Worm (Caenorhabditis elegans) whole organism, L1 larva: ENCODE data around the gene rpl-32.
A peak's percentile ranks its signal among the peaks of the same experiment; 100 is the strongest.

Experiments
- C04F5.9 ChIP-seq: sonication (generic microtip); optimal IDR thresholded peaks from 2 replicates; lab custom pipeline; 2016; ENCODE audit warnings: missing genetic modification characterization, missing compliant biosample characterization
- C16A3.4 ChIP-seq: fragments of 150-350 bp; optimal IDR thresholded peaks from 2 replicates; lab custom pipeline; 2014; ENCODE audit warnings: missing biosample characterization, missing genetic modification characterization
- blmp-1 ChIP-seq: fragments of 150-350 bp; optimal IDR thresholded peaks from 2 replicates; lab custom pipeline; 2014; ENCODE audit warnings: missing biosample characterization, missing genetic modification characterization
- ceh-82 ChIP-seq, 3 experiments: fragments of 150-350 bp in 1 of 3; sonication (generic microtip) in 2 of 3; optimal IDR thresholded peaks; 2 replicates each; lab custom pipeline; 2014 to 2017; ENCODE audit warnings: missing biosample characterization in 3 of 3, missing genetic modification characterization in 3 of 3
- dpl-1 ChIP-seq, 3 experiments: fragments of 150-350 bp in 2 of 3; sonication (generic microtip) in 1 of 3; optimal IDR thresholded peaks; 2 replicates each; lab custom pipeline; 2014 to 2017; ENCODE audit warnings: missing biosample characterization in 3 of 3, missing genetic modification characterization in 3 of 3, missing genetic modification reagents in 3 of 3
- dsc-1 ChIP-seq: sonication (generic microtip); optimal IDR thresholded peaks from 2 replicates; lab custom pipeline; 2016; ENCODE audit warnings: mild to moderate bottlenecking, missing genetic modification characterization, missing compliant biosample characterization
- efl-1 ChIP-seq, 4 experiments: fragments of 150-350 bp; optimal IDR thresholded peaks in 3 of 4; peaks in 1 of 4; 1 replicate in 1 of 4; 2 replicates in 3 of 4; lab custom pipeline; 2014; ENCODE audit warnings: missing biosample characterization in 2 of 4, missing genetic modification characterization in 2 of 4, missing genetic modification reagents in 2 of 4
- egl-13 ChIP-seq: sonication (generic microtip); optimal IDR thresholded peaks from 2 replicates; lab custom pipeline; 2016; ENCODE audit warnings: missing genotype, missing genetic modification reagents, missing genetic modification characterization, missing compliant biosample characterization
- elt-2 ChIP-seq: sonication (generic microtip); optimal IDR thresholded peaks from 2 replicates; lab custom pipeline; 2016; ENCODE audit warnings: missing genetic modification characterization, mild to moderate bottlenecking, inconsistent platforms, missing compliant biosample characterization, missing genetic modification reagents
- elt-3 ChIP-seq, 6 experiments: fragments of 150-350 bp in 1 of 6; sonication (generic microtip); optimal IDR thresholded peaks; 2 replicates each; lab custom pipeline; 2017 to 2018; ENCODE audit warnings: missing biosample characterization in 6 of 6, missing genetic modification characterization in 6 of 6, inconsistent platforms in 1 of 6
- fkh-8 ChIP-seq: sonication (generic microtip); optimal IDR thresholded peaks from 2 replicates; lab custom pipeline; 2016; ENCODE audit warnings: mild to moderate bottlenecking, missing genetic modification characterization, missing compliant biosample characterization
- grh-1 ChIP-seq: fragments of 200-800 bp; sonication (Bioruptor generic); IDR thresholded peaks from 2 replicates; pipeline ENCODE4 v1.3.6; 2022; ENCODE audit warnings: missing genetic modification reagents, missing genetic modification characterization, missing compliant biosample characterization
- hlh-4 ChIP-seq: sonication (generic microtip); optimal IDR thresholded peaks from 2 replicates; lab custom pipeline; 2016; ENCODE audit warnings: mild to moderate bottlenecking, missing genetic modification characterization, missing compliant biosample characterization
- hpl-2 ChIP-seq: fragments of 150-350 bp; optimal IDR thresholded peaks from 2 replicates; lab custom pipeline; 2014; ENCODE audit warnings: missing biosample characterization, missing genetic modification reagents, missing genetic modification characterization
- lin-13 ChIP-seq: fragments of 150-350 bp; optimal IDR thresholded peaks from 2 replicates; lab custom pipeline; 2014; ENCODE audit warnings: missing biosample characterization, missing genetic modification reagents, missing genetic modification characterization
- lin-14 ChIP-seq: fragments of 200-800 bp; sonication (Bioruptor generic); optimal IDR thresholded peaks from 2 replicates; lab custom pipeline; 2018; ENCODE audit warnings: mild to moderate bottlenecking, missing genetic modification characterization, moderate library complexity, missing compliant biosample characterization
- lin-15B ChIP-seq: fragments of 150-350 bp; sonication (generic microtip); optimal IDR thresholded peaks from 3 replicates; lab custom pipeline; 2014; ENCODE audit warnings: missing biosample characterization, missing genetic modification characterization
- lin-35 ChIP-seq, 2 experiments: fragments of 150-350 bp; optimal IDR thresholded peaks; 2 replicates each; lab custom pipeline; 2014; ENCODE audit warnings: missing biosample characterization in 2 of 2, missing genetic modification characterization in 2 of 2, missing genetic modification reagents in 2 of 2
- lsy-2 ChIP-seq, 2 experiments: fragments of 150-350 bp; optimal IDR thresholded peaks; 2 replicates each; lab custom pipeline; 2014; ENCODE audit warnings: missing biosample characterization in 2 of 2, missing genetic modification characterization in 2 of 2
- mdl-1 ChIP-seq, 2 experiments: fragments of 150-350 bp; optimal IDR thresholded peaks; 2 replicates each; lab custom pipeline; 2014 to 2017; ENCODE audit warnings: missing biosample characterization in 2 of 2, missing genetic modification characterization in 2 of 2, inconsistent platforms in 1 of 2
- mef-2 ChIP-seq: fragments of 150-350 bp; optimal IDR thresholded peaks from 2 replicates; lab custom pipeline; 2014; ENCODE audit warnings: missing biosample characterization, missing genetic modification characterization
- nhr-12 ChIP-seq: sonication (generic microtip); optimal IDR thresholded peaks from 2 replicates; lab custom pipeline; 2017; ENCODE audit warnings: missing biosample characterization, missing genetic modification characterization
- nhr-237 ChIP-seq: fragments of 150-350 bp; optimal IDR thresholded peaks from 2 replicates; lab custom pipeline; 2014; ENCODE audit warnings: missing biosample characterization, missing genetic modification characterization
- nhr-71 ChIP-seq: sonication (generic microtip); optimal IDR thresholded peaks from 2 replicates; lab custom pipeline; 2016; ENCODE audit warnings: mild to moderate bottlenecking, missing genetic modification characterization, moderate library complexity, missing compliant biosample characterization
- nhr-76 ChIP-seq: sonication (generic microtip); optimal IDR thresholded peaks from 2 replicates; lab custom pipeline; 2017; ENCODE audit warnings: missing biosample characterization, missing genetic modification characterization
- nhr-77 ChIP-seq: fragments of 150-350 bp; optimal IDR thresholded peaks from 2 replicates; lab custom pipeline; 2014; ENCODE audit warnings: missing biosample characterization, missing genetic modification characterization
- nhr-90 ChIP-seq: sonication (generic microtip); optimal IDR thresholded peaks from 2 replicates; lab custom pipeline; 2016; ENCODE audit warnings: mild to moderate bottlenecking, missing genetic modification characterization, missing compliant biosample characterization; ENCODE audit not compliant: poor library complexity
- pax-3 ChIP-seq: fragments of 200-800 bp; sonication (Bioruptor generic); optimal IDR thresholded peaks from 2 replicates; lab custom pipeline; 2018; ENCODE audit warnings: mild to moderate bottlenecking, missing genetic modification characterization, moderate library complexity, missing compliant biosample characterization
- pqm-1 ChIP-seq: sonication (generic microtip); optimal IDR thresholded peaks from 3 replicates; lab custom pipeline; 2017; ENCODE audit warnings: missing biosample characterization, missing genetic modification characterization
- rnt-1 ChIP-seq: sonication (generic microtip); optimal IDR thresholded peaks from 2 replicates; lab custom pipeline; 2016; ENCODE audit warnings: mild to moderate bottlenecking, missing genetic modification characterization, moderate library complexity, missing compliant biosample characterization
- skn-1 ChIP-seq: fragments of 150-350 bp; optimal IDR thresholded peaks from 2 replicates; lab custom pipeline; 2014; ENCODE audit warnings: missing biosample characterization, missing genetic modification characterization
- snu-23 ChIP-seq: sonication (generic microtip); optimal IDR thresholded peaks from 2 replicates; lab custom pipeline; 2016; ENCODE audit warnings: missing genetic modification characterization, missing compliant biosample characterization
- sptf-1 ChIP-seq: fragments of 150-350 bp; optimal IDR thresholded peaks from 2 replicates; lab custom pipeline; 2014; ENCODE audit warnings: missing biosample characterization, missing genetic modification characterization
- unc-30 ChIP-seq: sonication (generic microtip); optimal IDR thresholded peaks from 2 replicates; lab custom pipeline; 2017; ENCODE audit warnings: missing biosample characterization, missing genetic modification characterization
- unc-62 ChIP-seq: fragments of 150-350 bp; optimal IDR thresholded peaks from 2 replicates; lab custom pipeline; 2014; ENCODE audit warnings: missing biosample characterization, missing genetic modification reagents, missing genetic modification characterization
- unc-98 ChIP-seq: fragments of 200-800 bp; sonication (Bioruptor generic); IDR thresholded peaks from 2 replicates; pipeline ENCODE4 v1.3.6; 2022; ENCODE audit warnings: missing genetic modification characterization, missing compliant biosample characterization
- vab-15 ChIP-seq: sonication (generic microtip); optimal IDR thresholded peaks from 2 replicates; lab custom pipeline; 2017; ENCODE audit warnings: missing genotype, mild to moderate bottlenecking, missing genetic modification characterization, missing compliant biosample characterization
- xbp-1 ChIP-seq: sonication (generic microtip); optimal IDR thresholded peaks from 2 replicates; lab custom pipeline; 2016; ENCODE audit warnings: missing genetic modification characterization, missing compliant biosample characterization
- zag-1 ChIP-seq: fragments of 150-350 bp; optimal IDR thresholded peaks from 2 replicates; lab custom pipeline; 2014; ENCODE audit warnings: missing biosample characterization, missing genetic modification characterization
- ztf-11 ChIP-seq, 2 experiments: sonication (generic microtip); optimal IDR thresholded peaks; 2 replicates each; lab custom pipeline; 2016 to 2017; ENCODE audit warnings: missing genetic modification characterization in 2 of 2, missing biosample characterization in 1 of 2, missing compliant biosample characterization in 1 of 2

The rpl-32 gene

ce11 chrII:9014877-9015505 is 41.9 kb downstream of the rpl-32 start:
- no peak for TF ChIP-seq lsy-2 (tag; optimal IDR thresholded peaks at IDR 0.05; lab: Kevin White, UChicago)
- no peak for TF ChIP-seq hlh-4 (tag; lab: Kevin White, UChicago)
- peak; percentile 70 for TF ChIP-seq lin-14 (GFP tag; lab: Kevin White, UChicago)
- TF ChIP-seq grh-1 (GFP tag; lab: Robert Waterston, UW) = no peak
- TF ChIP-seq pax-3 = no peak
- no peak for TF ChIP-seq elt-3 (tag; optimal IDR thresholded peaks at IDR 0.05; lab: Kevin White, UChicago)
- TF ChIP-seq snu-23 (GFP tag; lab: Kevin White, UChicago) = no peak
- TF ChIP-seq unc-62 (GFP tag; lab: Kevin White, UChicago) = no peak
- TF ChIP-seq lin-13 (GFP tag; lab: Kevin White, UChicago) = no peak
- no peak for TF ChIP-seq hpl-2 (GFP tag; lab: Kevin White, UChicago)
- TF ChIP-seq blmp-1 (tag; lab: Kevin White, UChicago) = peak; percentile 53
- TF ChIP-seq unc-98 = no peak
- peak; percentile 38 for TF ChIP-seq egl-13 (tag; lab: Kevin White, UChicago)
- TF ChIP-seq nhr-71 (tag; lab: Kevin White, UChicago) = peak; percentile 21
- no peak for TF ChIP-seq lin-15B
- no peak for TF ChIP-seq efl-1 (optimal IDR thresholded peaks at IDR 0.05; lab: Kevin White, UChicago)
- TF ChIP-seq efl-1 (GFP tag; optimal IDR thresholded peaks at IDR 0.05 in 1 of 2; lab: Kevin White, UChicago) = peak in 1 of 2 experiments; percentile 37
- TF ChIP-seq vab-15 (tag; lab: Kevin White, UChicago) = no peak
- no peak for TF ChIP-seq nhr-76
- TF ChIP-seq rnt-1 (tag; lab: Kevin White, UChicago) = peak; percentile 7
- no peak for TF ChIP-seq C04F5.9 (tag; lab: Kevin White, UChicago)
- TF ChIP-seq fkh-8 (tag; lab: Kevin White, UChicago) = peak; percentile 60
- TF ChIP-seq xbp-1 (tag; lab: Kevin White, UChicago) = no peak
- no peak for TF ChIP-seq dpl-1 (GFP tag; optimal IDR thresholded peaks at IDR 0.05; lab: Kevin White, UChicago)
- no peak for TF ChIP-seq ztf-11 (tag; optimal IDR thresholded peaks at IDR 0.05; lab: Kevin White, UChicago)
- TF ChIP-seq dsc-1 (tag; lab: Kevin White, UChicago) = peak; percentile 92
- no peak for TF ChIP-seq unc-30 (tag; lab: Kevin White, UChicago)
- TF ChIP-seq mdl-1 (tag; optimal IDR thresholded peaks at IDR 0.05; lab: Kevin White, UChicago) = no peak
- no peak for TF ChIP-seq mef-2 (tag; lab: Kevin White, UChicago)
- no peak for TF ChIP-seq pqm-1 (tag; lab: Kevin White, UChicago)
- no peak for TF ChIP-seq lin-35 (GFP tag; optimal IDR thresholded peaks at IDR 0.05; lab: Kevin White, UChicago)
- no peak for TF ChIP-seq nhr-12 (tag; lab: Kevin White, UChicago)
- TF ChIP-seq C16A3.4 = no peak
- no peak for TF ChIP-seq nhr-77
- no peak for TF ChIP-seq ceh-82 (tag; optimal IDR thresholded peaks at IDR 0.05; lab: Kevin White, UChicago)
- no peak for TF ChIP-seq skn-1 (tag; lab: Kevin White, UChicago)
- no peak for TF ChIP-seq zag-1
- TF ChIP-seq sptf-1 (tag; lab: Kevin White, UChicago) = no peak
- no peak for TF ChIP-seq nhr-237 (tag; lab: Kevin White, UChicago)

ce11 chrII:9014188-9014587 is 42.7 kb downstream of the rpl-32 start:
- peak; percentile 37 for TF ChIP-seq elt-2
- peak; percentile 61 for TF ChIP-seq dsc-1 (tag; lab: Kevin White, UChicago)
- TF ChIP-seq nhr-90 (tag; lab: Kevin White, UChicago) = no peak
